Worm (Caenorhabditis elegans) whole organism, early embryonic: ENCODE measurements around the gene T04H1.12.

ENCODE experiments used
- aly-1 ChIP-seq: sonication (generic microtip); optimal IDR thresholded peaks from 2 replicates; lab custom pipeline; 2016; ENCODE audit warnings: missing genetic modification characterization, missing compliant biosample characterization
- ama-1 ChIP-seq: fragments of 150-350 bp; optimal IDR thresholded peaks from 2 replicates; lab custom pipeline; 2014
- flt-1 ChIP-seq: fragments of 200-800 bp; sonication (Bioruptor generic); IDR thresholded peaks from 2 replicates; pipeline ENCODE4 v1.3.6; 2022; ENCODE audit warnings: missing genetic modification characterization, missing compliant biosample characterization
- sea-1 ChIP-seq: fragments of 200-800 bp; sonication (Bioruptor generic); conservative IDR thresholded peaks from 2 replicates; pipeline ENCODE4 v1.3.6; 2022; ENCODE audit warnings: missing genetic modification characterization, missing compliant biosample characterization
- tbx-37 ChIP-seq: fragments of 200-800 bp; sonication (Bioruptor generic); conservative IDR thresholded peaks from 2 replicates; pipeline ENCODE4 v1.3.6; 2022; ENCODE audit warnings: missing genetic modification reagents, missing genetic modification characterization, missing compliant biosample characterization

- peak; percentile 100 for TF ChIP-seq flt-1 (GFP tag; lab: Robert Waterston, UW)
- TF ChIP-seq tbx-37 (GFP tag; lab: Robert Waterston, UW) = peak; percentile 100
- TF ChIP-seq aly-1 = peak; percentile 100
- peak; percentile 87 for TF ChIP-seq ama-1 (lab: Kevin White, UChicago)
- peak; percentile 100 for TF ChIP-seq sea-1
Observed at ce11 chrV:12303453-12304077, 48.1 kb downstream of the T04H1.12 start.
